Worm (Caenorhabditis elegans): ENCODE results near the gene F33G12.7.

DNA sequence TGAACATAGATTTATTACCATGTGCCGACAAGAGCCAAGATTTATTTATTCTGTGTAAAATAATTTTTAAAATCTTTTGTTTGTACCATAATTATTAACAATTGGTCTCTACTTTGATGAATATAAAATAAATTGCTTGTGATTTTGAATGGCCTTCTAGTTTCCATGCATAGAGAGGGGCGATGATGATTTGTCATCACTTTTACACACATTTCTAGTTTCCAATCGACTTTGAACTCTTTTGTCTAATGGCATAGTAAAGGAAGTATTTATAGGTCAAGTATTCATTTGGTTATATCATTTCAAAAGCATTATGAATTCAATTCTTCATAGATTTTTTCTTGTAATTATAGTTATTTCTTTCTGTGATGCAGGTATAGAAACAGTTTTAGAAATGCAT is 36.8 kb downstream of the F33G12.7 start, which contains the start of gene F59A6.10:
- TF ChIP-seq flt-1 (GFP tag; IDR thresholded peaks at IDR 0.05) (no peak), ceh-13 (GFP tag; optimal IDR thresholded peaks at IDR 0.05) (no peak), scrt-1 (GFP tag; IDR thresholded peaks at IDR 0.05) (no peak), sea-1 (GFP tag; conservative IDR thresholded peaks at IDR 0.05) (no peak), ama-1 (optimal IDR thresholded peaks at IDR 0.05) (no peak)

All from whole organism, early embryonic.